Worm (Caenorhabditis elegans) whole organism, mixed stage, embryonic: ENCODE measurements around the gene C02F5.13.

ENCODE experiments used
- bed-3 ChIP-seq: fragments of 200-800 bp; sonication (Bioruptor generic); optimal IDR thresholded peaks from 3 replicates; lab custom pipeline; 2018; ENCODE audit warnings: mild to moderate bottlenecking, missing genetic modification characterization, moderate library complexity, missing compliant biosample characterization
- ceh-39 ChIP-seq: fragments of 150-350 bp; optimal IDR thresholded peaks from 2 replicates; lab custom pipeline; 2014; ENCODE audit warnings: missing biosample characterization, missing genetic modification characterization
- elt-3 ChIP-seq: fragments of 150-350 bp; optimal IDR thresholded peaks from 2 replicates; lab custom pipeline; 2014; ENCODE audit warnings: missing biosample characterization, missing genetic modification characterization
- hlh-1 ChIP-seq: fragments of 150-350 bp; optimal IDR thresholded peaks from 2 replicates; lab custom pipeline; 2014; ENCODE audit warnings: missing biosample characterization, missing genetic modification reagents, missing genetic modification characterization
- nhr-2 ChIP-seq: fragments of 150-350 bp; optimal IDR thresholded peaks from 2 replicates; lab custom pipeline; 2014; ENCODE audit warnings: missing biosample characterization, missing genetic modification characterization
- unc-62 ChIP-seq: fragments of 150-350 bp; optimal IDR thresholded peaks from 2 replicates; lab custom pipeline; 2014; ENCODE audit warnings: missing biosample characterization, missing genetic modification reagents, missing genetic modification characterization
- ztf-11 ChIP-seq: fragments of 150-350 bp; optimal IDR thresholded peaks from 2 replicates; lab custom pipeline; 2014; ENCODE audit warnings: missing biosample characterization, missing genetic modification characterization

DNA sequence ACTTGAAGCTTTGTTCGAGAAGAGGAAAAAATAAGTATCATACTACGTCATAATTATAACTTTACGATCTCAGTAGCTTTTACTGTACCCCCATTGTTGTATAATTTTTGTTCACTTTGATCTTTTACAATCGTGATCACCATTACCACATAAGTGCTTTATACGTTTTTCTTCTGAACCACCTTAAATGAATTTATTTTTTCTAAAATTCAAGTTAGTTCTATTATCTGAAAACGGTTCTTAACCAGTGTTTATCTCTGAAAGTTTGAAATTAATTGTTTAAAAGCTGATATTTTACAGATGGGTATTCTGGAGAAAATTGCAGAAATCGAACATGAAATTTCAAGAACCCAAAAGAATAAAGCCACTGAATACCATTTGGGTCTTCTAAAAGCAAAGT, 1.6 kb upstream of the C02F5.13 start, which contains the start of gene C02F5.3:
- TF ChIP-seq unc-62 (GFP tag; lab: Kevin White, UChicago) (no peak), bed-3 (GFP tag; lab: Kevin White, UChicago) (no peak), ztf-11 (tag; lab: Kevin White, UChicago) (no peak), hlh-1 (tag; lab: Kevin White, UChicago) (no peak), elt-3 (tag; lab: Kevin White, UChicago) (no peak), nhr-2 (tag; lab: Kevin White, UChicago) (no peak), ceh-39 (tag; lab: Kevin White, UChicago) (no peak)
